Fruit fly (Drosophila melanogaster): ENCODE data around the gene Hmgcl.
A peak's percentile ranks its signal among the peaks of the same experiment; 100 is the strongest.

Hmgcl gene

dm6 chr2L:6971597-6972036 is 11.4 kb downstream of the Hmgcl start, which contains the start of gene snRNP-U1-70K (continued):
- peak; percentile 94 for TF ChIP-seq CG9797 (GFP tag; optimal IDR thresholded peaks at IDR 0.05)
- TF ChIP-seq ac (GFP tag; optimal IDR thresholded peaks at IDR 0.05) = no peak
- TF ChIP-seq MESR4 (GFP tag; optimal IDR thresholded peaks at IDR 0.05) = peak; percentile 90
- no peak for TF ChIP-seq CG5245 (GFP tag; optimal IDR thresholded peaks at IDR 0.05)
- TF ChIP-seq bcd (GFP tag; optimal IDR thresholded peaks at IDR 0.05) = peak; percentile 14
- no peak for TF ChIP-seq B-H1 (GFP tag; IDR thresholded peaks at IDR 0.05)
- no peak for TF ChIP-seq D19A (tag; optimal IDR thresholded peaks at IDR 0.05)
- peak; percentile 46 for TF ChIP-seq Ets97D (GFP tag; optimal IDR thresholded peaks at IDR 0.05)
- TF ChIP-seq chif (GFP tag; optimal IDR thresholded peaks at IDR 0.05) = peak in 1 of 2 experiments; percentile 6
- no peak for TF ChIP-seq NK7.1 (GFP tag; optimal IDR thresholded peaks at IDR 0.05)
- no peak for TF ChIP-seq slp2 (GFP tag; optimal IDR thresholded peaks at IDR 0.05)
- TF ChIP-seq btn (GFP tag; optimal IDR thresholded peaks at IDR 0.05) = no peak
- no peak for TF ChIP-seq mirr (GFP tag; optimal IDR thresholded peaks at IDR 0.05)
- no peak for TF ChIP-seq Vsx1 (GFP tag; optimal IDR thresholded peaks at IDR 0.05)
- no peak for TF ChIP-seq CG4730 (GFP tag; IDR thresholded peaks at IDR 0.05)
- no peak for TF ChIP-seq sna (GFP tag; IDR thresholded peaks at IDR 0.05; ENCODE audit: partially characterized antibody)
- TF ChIP-seq Ravus (GFP tag; IDR thresholded peaks at IDR 0.05) = no peak
- TF ChIP-seq Abd-B (GFP tag; optimal IDR thresholded peaks at IDR 0.05) = peak; percentile 52
- no peak for TF ChIP-seq sima (GFP tag; optimal IDR thresholded peaks at IDR 0.05)
- TF ChIP-seq CG32532 (GFP tag; IDR thresholded peaks at IDR 0.05) = no peak
- TF ChIP-seq nom (GFP tag; optimal IDR thresholded peaks at IDR 0.05) = no peak
- no peak for TF ChIP-seq CG10462 (GFP tag; optimal IDR thresholded peaks at IDR 0.05)
- no peak for TF ChIP-seq CG2678 (tag; optimal IDR thresholded peaks at IDR 0.05)
- peak; percentile 31 for TF ChIP-seq CG9876 (GFP tag; optimal IDR thresholded peaks at IDR 0.05)
- TF ChIP-seq gfzf (GFP tag; optimal IDR thresholded peaks at IDR 0.05) = peak; percentile 89
- TF ChIP-seq Mad (GFP tag; optimal IDR thresholded peaks at IDR 0.05) = peak; percentile 43
- TF ChIP-seq CG17612 (GFP tag; IDR thresholded peaks at IDR 0.05) = no peak
- TF ChIP-seq CG31365 (tag; optimal IDR thresholded peaks at IDR 0.05) = no peak
- 0 out of 3 replicates have a peak, but pooled peaks have one; percentile 41 for TF ChIP-seq CG11456 (GFP tag; IDR thresholded peaks at IDR 0.05)
- TF ChIP-seq bbx (GFP tag; IDR thresholded peaks at IDR 0.05; ENCODE audit: partially characterized antibody) = peak; percentile 10
- no peak for TF ChIP-seq CG14441 (GFP tag; IDR thresholded peaks at IDR 0.05)
- TF ChIP-seq twi (tag; optimal IDR thresholded peaks at IDR 0.05) = no peak
- TF ChIP-seq CG2889 (GFP tag; IDR thresholded peaks at IDR 0.05) = no peak
- no peak for TF ChIP-seq Six4 (GFP tag; optimal IDR thresholded peaks at IDR 0.05)
- no peak for TF ChIP-seq luna (GFP tag; optimal IDR thresholded peaks at IDR 0.05)
- TF ChIP-seq chinmo (GFP tag; IDR thresholded peaks at IDR 0.05; ENCODE audit: partially characterized antibody) = no peak
- TF ChIP-seq crp (GFP tag; optimal IDR thresholded peaks at IDR 0.05) = no peak
- no peak for TF ChIP-seq az2 (GFP tag; optimal IDR thresholded peaks at IDR 0.05)
- TF ChIP-seq row (GFP tag; IDR thresholded peaks at IDR 0.05) = peak; percentile 42; the same call in 2 of the 3 replicates
- TF ChIP-seq ham (GFP tag; IDR thresholded peaks at IDR 0.05) = no peak
- peak; percentile 53 for TF ChIP-seq phol (tag; optimal IDR thresholded peaks at IDR 0.05)
- TF ChIP-seq CG18011 (GFP tag; optimal IDR thresholded peaks at IDR 0.05) = peak; percentile 98
- peak; percentile 81 for TF ChIP-seq trem (tag; optimal IDR thresholded peaks at IDR 0.05)
- no peak for TF ChIP-seq Optix (GFP tag; IDR thresholded peaks at IDR 0.05)
- no peak for TF ChIP-seq NC2α (GFP tag; optimal IDR thresholded peaks at IDR 0.05)
- TF ChIP-seq stwl (tag; optimal IDR thresholded peaks at IDR 0.05) = peak; percentile 93
- TF ChIP-seq Med (GFP tag) = peak; percentile 83
- no peak for TF ChIP-seq klu (GFP tag; IDR thresholded peaks at IDR 0.05)
- TF ChIP-seq jing (GFP tag; optimal IDR thresholded peaks at IDR 0.05) = no peak
- TF ChIP-seq Bteb2 (GFP tag; optimal IDR thresholded peaks at IDR 0.05) = no peak
- TF ChIP-seq CG4360 (GFP tag; IDR thresholded peaks at IDR 0.05) = no peak
